Worm (Caenorhabditis elegans) whole organism, L2 larva: ENCODE data around the gene C16D9.3.
A peak's percentile ranks its signal among the peaks of the same experiment; 100 is the strongest.

Source experiments
- C34F6.9 ChIP-seq: fragments of 150-350 bp; optimal IDR thresholded peaks from 2 replicates; lab custom pipeline; 2014; ENCODE audit warnings: missing biosample characterization, missing genetic modification characterization
- F13H6.1 ChIP-seq: sonication (generic microtip); optimal IDR thresholded peaks from 2 replicates; lab custom pipeline; 2016; ENCODE audit warnings: missing genetic modification characterization, missing compliant biosample characterization
- ZK546.5 ChIP-seq: sonication (generic microtip); optimal IDR thresholded peaks from 2 replicates; lab custom pipeline; 2017; ENCODE audit warnings: missing biosample characterization, missing genetic modification characterization
- alr-1 ChIP-seq: fragments of 150-350 bp; optimal IDR thresholded peaks from 2 replicates; lab custom pipeline; 2014; ENCODE audit warnings: missing biosample characterization, missing genetic modification characterization
- blmp-1 ChIP-seq: sonication (generic microtip); optimal IDR thresholded peaks from 2 replicates; lab custom pipeline; 2017; ENCODE audit warnings: missing genetic modification characterization, mild to moderate bottlenecking, missing compliant biosample characterization, antibody characterized with exemption, moderate library complexity; ENCODE audit not compliant: insufficient read depth
- ceh-16 ChIP-seq: fragments of 150-350 bp; optimal IDR thresholded peaks from 2 replicates; lab custom pipeline; 2014; ENCODE audit warnings: missing biosample characterization, missing genetic modification characterization
- ceh-82 ChIP-seq: fragments of 150-350 bp; optimal IDR thresholded peaks from 2 replicates; lab custom pipeline; 2014; ENCODE audit warnings: missing biosample characterization, missing genetic modification characterization
- dmd-4 ChIP-seq: sonication (generic microtip); optimal IDR thresholded peaks from 2 replicates; lab custom pipeline; 2017; ENCODE audit warnings: missing biosample characterization, missing genetic modification characterization
- egl-27 ChIP-seq: sonication (generic microtip); optimal IDR thresholded peaks from 3 replicates; lab custom pipeline; 2017; ENCODE audit warnings: missing biosample characterization, missing genetic modification reagents, missing genetic modification characterization
- elt-1 ChIP-seq: fragments of 150-350 bp; optimal IDR thresholded peaks from 2 replicates; lab custom pipeline; 2014; ENCODE audit warnings: missing biosample characterization, missing genetic modification characterization
- fos-1 ChIP-seq: fragments of 150-350 bp; optimal IDR thresholded peaks from 2 replicates; lab custom pipeline; 2014; ENCODE audit warnings: missing biosample characterization, missing genetic modification characterization
- lin-13 ChIP-seq: fragments of 150-350 bp; optimal IDR thresholded peaks from 2 replicates; lab custom pipeline; 2014; ENCODE audit warnings: missing biosample characterization, missing genetic modification reagents, missing genetic modification characterization
- lin-39 ChIP-seq: fragments of 150-350 bp; optimal IDR thresholded peaks from 2 replicates; lab custom pipeline; 2014; ENCODE audit warnings: missing biosample characterization, missing genetic modification reagents, missing genetic modification characterization
- lsy-2 ChIP-seq, 2 experiments: fragments of 150-350 bp in 1 of 2; sonication (generic microtip) in 1 of 2; optimal IDR thresholded peaks; 2 replicates each; lab custom pipeline; 2014 to 2017; ENCODE audit warnings: missing biosample characterization in 2 of 2, missing genetic modification characterization in 2 of 2
- mab-5 ChIP-seq: fragments of 150-350 bp; optimal IDR thresholded peaks from 2 replicates; lab custom pipeline; 2014; ENCODE audit warnings: missing biosample characterization, missing genetic modification characterization
- mbf-1 ChIP-seq: sonication (generic microtip); optimal IDR thresholded peaks from 2 replicates; lab custom pipeline; 2017; ENCODE audit warnings: missing biosample characterization, missing genetic modification characterization
- mdl-1 ChIP-seq, 2 experiments: fragments of 150-350 bp in 1 of 2; sonication (generic microtip) in 1 of 2; optimal IDR thresholded peaks; 2 replicates each; lab custom pipeline; 2017; ENCODE audit warnings: missing biosample characterization in 2 of 2, missing genetic modification characterization in 2 of 2
- nhr-10 ChIP-seq: sonication (generic microtip); optimal IDR thresholded peaks from 2 replicates; lab custom pipeline; 2017; ENCODE audit warnings: missing biosample characterization, missing genetic modification characterization
- nhr-11 ChIP-seq: fragments of 150-350 bp; optimal IDR thresholded peaks from 2 replicates; lab custom pipeline; 2014; ENCODE audit warnings: missing biosample characterization, missing genetic modification characterization
- nhr-129 ChIP-seq: fragments of 150-350 bp; optimal IDR thresholded peaks from 2 replicates; lab custom pipeline; 2014; ENCODE audit warnings: missing biosample characterization, missing genetic modification characterization
- nhr-21 ChIP-seq: fragments of 150-350 bp; optimal IDR thresholded peaks from 2 replicates; lab custom pipeline; 2014; ENCODE audit warnings: missing biosample characterization, missing genetic modification characterization
- nhr-25 ChIP-seq: fragments of 150-350 bp; sonication (generic microtip); optimal IDR thresholded peaks from 3 replicates; lab custom pipeline; 2014; ENCODE audit warnings: missing biosample characterization, missing genetic modification characterization
- nhr-6 ChIP-seq: fragments of 150-350 bp; optimal IDR thresholded peaks from 2 replicates; lab custom pipeline; 2014; ENCODE audit warnings: missing biosample characterization, missing genetic modification characterization
- nhr-77 ChIP-seq: fragments of 150-350 bp; optimal IDR thresholded peaks from 2 replicates; lab custom pipeline; 2014; ENCODE audit warnings: missing biosample characterization, missing genetic modification characterization
- sem-4 ChIP-seq: fragments of 150-350 bp; optimal IDR thresholded peaks from 2 replicates; lab custom pipeline; 2014; ENCODE audit warnings: missing biosample characterization, missing genetic modification reagents, missing genetic modification characterization
- skn-1 ChIP-seq: sonication (generic microtip); optimal IDR thresholded peaks from 2 replicates; lab custom pipeline; 2017; ENCODE audit warnings: missing biosample characterization, missing genetic modification characterization
- sma-3 ChIP-seq: sonication (generic microtip); optimal IDR thresholded peaks from 2 replicates; lab custom pipeline; 2016; ENCODE audit warnings: missing genetic modification reagents, missing genetic modification characterization, missing compliant biosample characterization
- sma-9 ChIP-seq, 2 experiments: fragments of 150-350 bp in 1 of 2; sonication (generic microtip) in 1 of 2; optimal IDR thresholded peaks; 2 replicates each; lab custom pipeline; 2014 to 2016; ENCODE audit warnings: missing genetic modification characterization in 2 of 2, mild to moderate bottlenecking in 1 of 2, missing biosample characterization in 1 of 2, missing compliant biosample characterization in 1 of 2, missing genetic modification reagents in 1 of 2, moderate library complexity in 1 of 2
- snpc-4 ChIP-seq: fragments of 150-350 bp; optimal IDR thresholded peaks from 2 replicates; lab custom pipeline; 2014; ENCODE audit warnings: missing biosample characterization, missing genetic modification characterization
- unc-39 ChIP-seq: fragments of 150-350 bp; optimal IDR thresholded peaks from 2 replicates; lab custom pipeline; 2014; ENCODE audit warnings: missing biosample characterization, missing genetic modification characterization
- unc-55 ChIP-seq: fragments of 150-350 bp; sonication (generic microtip); optimal IDR thresholded peaks from 3 replicates; lab custom pipeline; 2014; ENCODE audit warnings: missing biosample characterization, missing genetic modification reagents, missing genetic modification characterization
- unc-62 ChIP-seq: fragments of 150-350 bp; optimal IDR thresholded peaks from 2 replicates; lab custom pipeline; 2014; ENCODE audit warnings: missing biosample characterization, missing genetic modification reagents, missing genetic modification characterization
- zag-1 ChIP-seq: fragments of 150-350 bp; optimal IDR thresholded peaks from 2 replicates; lab custom pipeline; 2014; ENCODE audit warnings: missing biosample characterization, missing genetic modification characterization
- ztf-1 ChIP-seq: fragments of 200-800 bp; sonication (Bioruptor generic); conservative IDR thresholded peaks from 2 replicates; pipeline ENCODE4 v1.3.6; 2022; ENCODE audit warnings: missing genetic modification characterization, missing compliant biosample characterization
- ztf-4 ChIP-seq: fragments of 150-350 bp; optimal IDR thresholded peaks from 2 replicates; lab custom pipeline; 2014; ENCODE audit warnings: missing biosample characterization, missing genetic modification characterization

Gene C16D9.3

ce11 chrV:8239928-8240327 lies at the start of gene C16D9.3:
Gene C16D9.3 (minus strand): TSS chrV:8240028.
- TF ChIP-seq dmd-4 (no peak), sma-3 (GFP tag; lab: Kevin White, UChicago) (no peak), nhr-129 (tag; lab: Kevin White, UChicago) (no peak), F13H6.1 (tag; lab: Kevin White, UChicago) (no peak), unc-62 (GFP tag; lab: Kevin White, UChicago) (no peak), skn-1 (no peak), sem-4 (tag; lab: Kevin White, UChicago) (no peak), mdl-1 (tag; optimal IDR thresholded peaks at IDR 0.05; lab: Kevin White, UChicago) (no peak), ztf-1 (GFP tag; lab: Robert Waterston, UW) (no peak)

DNA sequence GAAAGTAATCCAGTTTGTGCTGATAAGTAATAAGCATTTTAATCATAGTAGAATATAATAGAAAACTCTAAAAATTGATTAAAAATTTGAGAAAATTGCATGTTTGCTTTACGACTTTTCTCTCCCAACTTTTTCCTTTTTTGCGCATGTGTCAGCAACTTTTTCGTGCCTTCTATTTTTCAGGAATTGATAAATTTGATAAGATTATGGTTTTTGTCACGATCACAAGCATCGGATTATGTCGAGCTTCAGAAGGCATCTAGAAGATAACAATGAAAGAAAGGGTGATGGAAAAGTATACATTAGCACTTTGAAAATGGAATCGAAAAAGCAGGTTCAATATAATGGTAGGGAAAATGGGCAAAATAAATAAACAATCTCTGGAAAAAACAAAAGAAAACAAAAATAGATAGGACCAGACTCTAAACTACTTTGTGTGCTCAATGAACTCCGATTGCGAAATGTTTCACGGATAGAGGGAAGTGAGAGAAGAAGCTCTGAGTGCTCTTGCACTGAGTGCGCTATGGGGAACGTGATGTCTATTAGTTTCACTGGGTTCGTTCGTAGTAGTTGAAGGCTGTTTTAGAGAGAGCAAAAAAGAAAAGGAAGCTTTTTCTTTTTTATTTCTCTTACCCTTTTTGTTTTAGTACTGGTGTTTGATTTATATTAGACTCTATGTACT lies 48.4 kb upstream of the C16D9.3 start:
- TF ChIP-seq C34F6.9 (tag; lab: Kevin White, UChicago) (peak; percentile 45), mab-5 (tag; lab: Kevin White, UChicago) (no peak), nhr-21 (tag; lab: Kevin White, UChicago) (no peak), nhr-77 (tag; lab: Kevin White, UChicago) (no peak), nhr-25 (no peak), snpc-4 (tag; lab: Kevin White, UChicago) (no peak), sma-9 (GFP tag; optimal IDR thresholded peaks at IDR 0.05; lab: Kevin White, UChicago) (peak; percentile 98), sma-9 (tag; optimal IDR thresholded peaks at IDR 0.05; lab: Kevin White, UChicago) (no peak), ztf-4 (no peak), unc-55 (GFP tag; lab: Kevin White, UChicago) (no peak), zag-1 (tag; lab: Kevin White, UChicago) (peak; percentile 24), nhr-6 (tag; lab: Kevin White, UChicago) (peak; percentile 7), lin-13 (GFP tag; lab: Kevin White, UChicago) (no peak), mdl-1 (tag; optimal IDR thresholded peaks at IDR 0.05; lab: Kevin White, UChicago) (peak in 1 of 2 experiments; percentile 64), nhr-10 (tag; lab: Kevin White, UChicago) (no peak), skn-1 (no peak), ZK546.5 (tag; lab: Kevin White, UChicago) (no peak), egl-27 (tag; lab: Kevin White, UChicago) (no peak), ceh-82 (tag; lab: Kevin White, UChicago) (no peak)
- TF ChIP-seq, all 48 proteins: peak for 5

- TF ChIP-seq elt-1 (tag; lab: Kevin White, UChicago) (no peak), fos-1 (tag; lab: Kevin White, UChicago) (peak; percentile 28)
Observed at ce11 chrV:8285455-8285854, 45.6 kb upstream of the C16D9.3 start.

ce11 chrV:8284800-8285199 lies 45.0 kb upstream of the C16D9.3 start, which contains the start of gene slc-17.5:
Gene slc-17.5 (minus strand): TSS chrV:8284900.
- TF ChIP-seq nhr-6 (tag; lab: Kevin White, UChicago) (no peak), fos-1 (tag; lab: Kevin White, UChicago) (no peak), lin-39 (tag; lab: Kevin White, UChicago) (no peak), unc-39 (no peak), ceh-16 (tag; lab: Kevin White, UChicago) (no peak), alr-1 (tag; lab: Kevin White, UChicago) (no peak), ZK546.5 (tag; lab: Kevin White, UChicago) (no peak), lin-13 (GFP tag; lab: Kevin White, UChicago) (no peak), zag-1 (tag; lab: Kevin White, UChicago) (no peak), sma-3 (GFP tag; lab: Kevin White, UChicago) (no peak), blmp-1 (no peak), dmd-4 (no peak), mab-5 (tag; lab: Kevin White, UChicago) (no peak), mbf-1 (tag; lab: Kevin White, UChicago) (no peak), nhr-21 (tag; lab: Kevin White, UChicago) (no peak), lsy-2 (tag; optimal IDR thresholded peaks at IDR 0.05; lab: Kevin White, UChicago) (no peak), nhr-25 (no peak), nhr-11 (no peak)
